Worm (Caenorhabditis elegans): ENCODE measurements around the gene ntl-9.
"Not testable (repeated sequence)": the region's sequence is repeated elsewhere in the genome, so short reads cannot be mapped to it uniquely, and the experiment has no call there.

DNA sequence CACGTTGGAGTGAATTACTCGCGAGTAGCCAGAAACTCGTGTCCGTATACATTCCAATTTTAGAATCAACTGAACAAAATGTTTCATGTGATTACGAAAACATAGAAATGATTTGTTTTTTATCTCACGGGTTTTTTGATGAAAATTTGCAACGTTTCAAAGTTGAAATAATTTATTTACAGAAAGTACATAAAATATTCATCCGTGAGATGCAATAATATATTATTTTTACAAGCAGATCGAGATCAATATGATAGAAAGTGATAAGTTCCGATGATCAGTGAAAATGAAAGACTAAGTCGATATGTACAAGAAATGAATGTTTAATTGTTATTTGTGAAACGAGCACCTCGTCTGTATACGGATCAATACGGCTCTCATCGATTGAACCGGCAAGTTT, 36.1 kb downstream of the ntl-9 start, which contains the start of gene C27F2.6:
- not testable (repeated sequence) for TF ChIP-seq him-1, W03F9.2 (tag; optimal IDR thresholded peaks at IDR 0.05)

Measured in whole organism, L4/young adult.